Fruit fly (Drosophila melanogaster): ENCODE data around the gene CG1582.

The CG1582 gene

dm6 chrX:10905047-10905446 is 5.9 kb upstream of the CG1582 start (continued):
- no peak for TF ChIP-seq gsb (GFP tag; IDR thresholded peaks at IDR 0.05)
- TF ChIP-seq amos (GFP tag; IDR thresholded peaks at IDR 0.05; ENCODE audit: partially characterized antibody): no peak
- TF ChIP-seq CG8765 (GFP tag; IDR thresholded peaks at IDR 0.05): no peak
- TF ChIP-seq Max (GFP tag; optimal IDR thresholded peaks at IDR 0.05): peak; percentile 33
- peak; percentile 62 for TF ChIP-seq unpg (GFP tag; optimal IDR thresholded peaks at IDR 0.05)
- no peak for TF ChIP-seq pzg (GFP tag; optimal IDR thresholded peaks at IDR 0.05)
- peak; percentile 8 for TF ChIP-seq Sry-δ (GFP tag; optimal IDR thresholded peaks at IDR 0.05)
- TF ChIP-seq Opbp (GFP tag; IDR thresholded peaks at IDR 0.05; ENCODE audit: partially characterized antibody): no peak
- peak; percentile 70 for TF ChIP-seq CG4424 (GFP tag; optimal IDR thresholded peaks at IDR 0.05)
- peak; percentile 45 for TF ChIP-seq Asciz (GFP tag; optimal IDR thresholded peaks at IDR 0.05)
- TF ChIP-seq CG11696 (GFP tag; IDR thresholded peaks at IDR 0.05): 0 out of 2 replicates have a peak, but pooled peaks have one; percentile 28
- TF ChIP-seq prd (optimal IDR thresholded peaks at IDR 0.05): no peak
- peak; percentile 69 for TF ChIP-seq prd (GFP tag; IDR thresholded peaks at IDR 0.05)
- TF ChIP-seq wek (GFP tag; optimal IDR thresholded peaks at IDR 0.05): no peak
- TF ChIP-seq CG7271 (tag; optimal IDR thresholded peaks at IDR 0.05): no peak
- TF ChIP-seq Kr (GFP tag; optimal IDR thresholded peaks at IDR 0.05): no peak
- peak; percentile 12 for TF ChIP-seq mam (GFP tag; optimal IDR thresholded peaks at IDR 0.05)
- TF ChIP-seq tgo (GFP tag; IDR thresholded peaks at IDR 0.05): peak; percentile 61
- no peak for TF ChIP-seq CG14860 (GFP tag; IDR thresholded peaks at IDR 0.05; ENCODE audit: partially characterized antibody)
- TF ChIP-seq CG17802 (tag; optimal IDR thresholded peaks at IDR 0.05): peak; percentile 19
- peak; percentile 72 for TF ChIP-seq CG13424 (tag; optimal IDR thresholded peaks at IDR 0.05)
- peak; percentile 46 for TF ChIP-seq Usf (GFP tag; optimal IDR thresholded peaks at IDR 0.05)
- TF ChIP-seq fd96Cb (tag; optimal IDR thresholded peaks at IDR 0.05): peak; percentile 79
- peak; percentile 4 for TF ChIP-seq zfh2 (GFP tag; optimal IDR thresholded peaks at IDR 0.05)
- TF ChIP-seq shn (GFP tag; optimal IDR thresholded peaks at IDR 0.05): peak; percentile 67
- peak; percentile 69 for TF ChIP-seq CG15269 (tag; optimal IDR thresholded peaks at IDR 0.05)
- peak; percentile 83 for TF ChIP-seq dmrt99B (tag; optimal IDR thresholded peaks at IDR 0.05)
- TF ChIP-seq sima (GFP tag; optimal IDR thresholded peaks at IDR 0.05): no peak
- TF ChIP-seq CG12942 (GFP tag; optimal IDR thresholded peaks at IDR 0.05): peak; percentile 7
- TF ChIP-seq CG10654 (GFP tag; optimal IDR thresholded peaks at IDR 0.05): peak; percentile 26
- TF ChIP-seq sob (GFP tag; IDR thresholded peaks at IDR 0.05): peak; percentile 15; the same call in 1 of the 2 replicates
- TF ChIP-seq CG15479 (GFP tag; optimal IDR thresholded peaks at IDR 0.05): peak; percentile 68
- TF ChIP-seq pfk (GFP tag; optimal IDR thresholded peaks at IDR 0.05): no peak
- TF ChIP-seq gfzf (GFP tag; optimal IDR thresholded peaks at IDR 0.05): no peak
- peak; percentile 61 for TF ChIP-seq lab (GFP tag; optimal IDR thresholded peaks at IDR 0.05)
- no peak; the same call in 2 of the 3 replicates for TF ChIP-seq CG14050 (GFP tag; IDR thresholded peaks at IDR 0.05)
- peak; percentile 80 for TF ChIP-seq dmrt11E (tag; optimal IDR thresholded peaks at IDR 0.05)
- TF ChIP-seq ci (GFP tag; IDR thresholded peaks at IDR 0.05): no peak; the same call in 2 of the 3 replicates
- TF ChIP-seq ac (GFP tag; optimal IDR thresholded peaks at IDR 0.05): no peak
- no peak for TF ChIP-seq jigr1 (GFP tag; IDR thresholded peaks at IDR 0.05)
- peak; percentile 86 for TF ChIP-seq CG17361 (GFP tag; IDR thresholded peaks at IDR 0.05)
- no peak for TF ChIP-seq HLHmδ (GFP tag; optimal IDR thresholded peaks at IDR 0.05)
- TF ChIP-seq CG10543 (GFP tag; optimal IDR thresholded peaks at IDR 0.05): no peak
- TF ChIP-seq gcm2 (GFP tag; optimal IDR thresholded peaks at IDR 0.05): no peak
- no peak for TF ChIP-seq CG2129 (GFP tag; IDR thresholded peaks at IDR 0.05; ENCODE audit: partially characterized antibody)
- TF ChIP-seq Xbp1 (GFP tag; optimal IDR thresholded peaks at IDR 0.05): peak; percentile 54
- TF ChIP-seq tna (GFP tag; IDR thresholded peaks at IDR 0.05; ENCODE audit: partially characterized antibody): no peak
- peak; percentile 49 for TF ChIP-seq gcm (GFP tag; optimal IDR thresholded peaks at IDR 0.05)
- peak; percentile 16 for TF ChIP-seq fd3F (GFP tag; optimal IDR thresholded peaks at IDR 0.05)
- TF ChIP-seq maf-S (GFP tag; optimal IDR thresholded peaks at IDR 0.05): peak; percentile 42

All from whole organism, embryonic.